Fruit fly (Drosophila melanogaster): Measurements from ENCODE around the gene CG14506.

The CG14506 gene

DNA sequence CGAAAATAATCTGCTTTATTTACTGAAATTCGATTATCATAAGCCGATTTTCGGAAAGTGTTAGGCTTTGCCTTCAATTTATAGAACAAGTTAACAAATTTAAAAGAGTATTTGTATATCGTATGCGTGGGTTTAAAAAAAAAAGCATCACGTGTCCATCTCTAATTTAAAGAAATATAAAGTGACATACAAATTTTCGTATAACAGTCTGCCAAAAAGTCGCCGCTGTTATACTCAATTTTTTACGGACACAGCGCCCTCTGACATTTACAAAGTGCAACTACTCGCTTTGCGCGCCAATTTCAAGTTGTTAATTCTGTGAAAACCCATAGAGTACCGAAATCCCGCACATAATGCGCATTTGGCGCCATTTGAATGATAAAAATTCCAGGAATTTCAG lies 45.6 kb downstream of the CG14506 start (continued):
- TF ChIP-seq Bteb2 (GFP tag; optimal IDR thresholded peaks at IDR 0.05) = peak; percentile 3
- TF ChIP-seq CG3163 (GFP tag; optimal IDR thresholded peaks at IDR 0.05) = no peak
- TF ChIP-seq chinmo (GFP tag; IDR thresholded peaks at IDR 0.05; ENCODE audit: partially characterized antibody) = peak; percentile 71; the same call in 2 of the 4 replicates
- TF ChIP-seq wek (GFP tag; optimal IDR thresholded peaks at IDR 0.05) = no peak
- TF ChIP-seq CG16863 (GFP tag; optimal IDR thresholded peaks at IDR 0.05) = peak; percentile 23
- no peak for TF ChIP-seq vfl (GFP tag; optimal IDR thresholded peaks at IDR 0.05)
- TF ChIP-seq sim (GFP tag; IDR thresholded peaks at IDR 0.05) = no peak
- TF ChIP-seq CG15601 (tag; optimal IDR thresholded peaks at IDR 0.05) = peak; percentile 4
- TF ChIP-seq Abd-B (GFP tag; optimal IDR thresholded peaks at IDR 0.05) = no peak
- no peak for TF ChIP-seq pfk (GFP tag; optimal IDR thresholded peaks at IDR 0.05)
- TF ChIP-seq her (GFP tag; optimal IDR thresholded peaks at IDR 0.05) = peak; percentile 3
- no peak for TF ChIP-seq abd-A (tag; optimal IDR thresholded peaks at IDR 0.05)
- TF ChIP-seq Doc2 (GFP tag; IDR thresholded peaks at IDR 0.05) = no peak
- peak; percentile 72 for TF ChIP-seq Bgb (GFP tag; IDR thresholded peaks at IDR 0.05; ENCODE audit: partially characterized antibody)
- TF ChIP-seq CG11696 (GFP tag; IDR thresholded peaks at IDR 0.05) = no peak
- TF ChIP-seq Meics (GFP tag; optimal IDR thresholded peaks at IDR 0.05) = peak; percentile 12
- TF ChIP-seq bbx (GFP tag; IDR thresholded peaks at IDR 0.05; ENCODE audit: partially characterized antibody) = peak; percentile 75
- TF ChIP-seq MTF-1 (GFP tag; optimal IDR thresholded peaks at IDR 0.05; ENCODE audit: borderline replicate concordance) = peak; percentile 31
- TF ChIP-seq gfzf (GFP tag; optimal IDR thresholded peaks at IDR 0.05) = peak; percentile 2
- no peak for TF ChIP-seq ap (GFP tag; IDR thresholded peaks at IDR 0.05)
- peak; percentile 41 for TF ChIP-seq gsb-n (tag; optimal IDR thresholded peaks at IDR 0.05)
- peak; percentile 61 for TF ChIP-seq vvl (GFP tag; IDR thresholded peaks at IDR 0.05)
- peak; percentile 67 for TF ChIP-seq vnd (GFP tag; IDR thresholded peaks at IDR 0.05; ENCODE audit: partially characterized antibody)
- peak; percentile 53; the same call in 1 of the 3 replicates for TF ChIP-seq CG34422 (GFP tag; IDR thresholded peaks at IDR 0.05)
- TF ChIP-seq CG12659 (GFP tag; optimal IDR thresholded peaks at IDR 0.05) = peak; percentile 36
- peak; percentile 13 for TF ChIP-seq CG8089 (GFP tag; optimal IDR thresholded peaks at IDR 0.05)
- TF ChIP-seq CG33213 (GFP tag; optimal IDR thresholded peaks at IDR 0.05) = peak; percentile 12
- TF ChIP-seq CG8359 (GFP tag; optimal IDR thresholded peaks at IDR 0.05; ENCODE audit: borderline replicate concordance) = no peak
- no peak for TF ChIP-seq CG16815 (GFP tag; optimal IDR thresholded peaks at IDR 0.05)
- peak; percentile 79 for TF ChIP-seq CG2129 (GFP tag; IDR thresholded peaks at IDR 0.05; ENCODE audit: partially characterized antibody)
- no peak for TF ChIP-seq ash1 (GFP tag; optimal IDR thresholded peaks at IDR 0.05)
- peak; percentile 57 for TF ChIP-seq inv (GFP tag; IDR thresholded peaks at IDR 0.05; ENCODE audit: partially characterized antibody)
- TF ChIP-seq YL-1 (GFP tag; optimal IDR thresholded peaks at IDR 0.05) = no peak
- TF ChIP-seq yki (optimal IDR thresholded peaks at IDR 0.05) = no peak
- TF ChIP-seq CG12219 (GFP tag; optimal IDR thresholded peaks at IDR 0.05) = no peak
- TF ChIP-seq CG11247 (GFP tag; IDR thresholded peaks at IDR 0.05) = peak; percentile 34; the same call in 1 of the 2 replicates
- peak; percentile 9 for TF ChIP-seq tx (GFP tag; optimal IDR thresholded peaks at IDR 0.05)
- TF ChIP-seq lab (GFP tag; optimal IDR thresholded peaks at IDR 0.05) = peak; percentile 6
- TF ChIP-seq sob (GFP tag; IDR thresholded peaks at IDR 0.05) = peak; percentile 58
- peak; percentile 31; the same call in 1 of the 3 replicates for TF ChIP-seq dysf (GFP tag; IDR thresholded peaks at IDR 0.05)
- TF ChIP-seq CG9727 (GFP tag; optimal IDR thresholded peaks at IDR 0.05) = peak; percentile 29
- peak; percentile 13 for TF ChIP-seq Chrac-16 (GFP tag; optimal IDR thresholded peaks at IDR 0.05)
- TF ChIP-seq CG16813 (GFP tag; IDR thresholded peaks at IDR 0.05; ENCODE audit: partially characterized antibody) = peak; percentile 68
- no peak for TF ChIP-seq ken (GFP tag; IDR thresholded peaks at IDR 0.05)
- TF ChIP-seq sqz (GFP tag; optimal IDR thresholded peaks at IDR 0.05) = peak; percentile 92
- TF ChIP-seq Lhr (GFP tag; optimal IDR thresholded peaks at IDR 0.05) = peak; percentile 15
- peak; percentile 28 for TF ChIP-seq trem (tag; optimal IDR thresholded peaks at IDR 0.05)
- peak; percentile 94 for TF ChIP-seq CG13287 (GFP tag; IDR thresholded peaks at IDR 0.05; ENCODE audit: partially characterized antibody)
- TF ChIP-seq CG3995 (GFP tag; optimal IDR thresholded peaks at IDR 0.05) = no peak
- TF ChIP-seq Fer3 (tag; optimal IDR thresholded peaks at IDR 0.05) = no peak

Measured in whole organism, embryonic.